Fruit fly (Drosophila melanogaster): ENCODE data around the gene CG32816.

Gene CG32816

DNA sequence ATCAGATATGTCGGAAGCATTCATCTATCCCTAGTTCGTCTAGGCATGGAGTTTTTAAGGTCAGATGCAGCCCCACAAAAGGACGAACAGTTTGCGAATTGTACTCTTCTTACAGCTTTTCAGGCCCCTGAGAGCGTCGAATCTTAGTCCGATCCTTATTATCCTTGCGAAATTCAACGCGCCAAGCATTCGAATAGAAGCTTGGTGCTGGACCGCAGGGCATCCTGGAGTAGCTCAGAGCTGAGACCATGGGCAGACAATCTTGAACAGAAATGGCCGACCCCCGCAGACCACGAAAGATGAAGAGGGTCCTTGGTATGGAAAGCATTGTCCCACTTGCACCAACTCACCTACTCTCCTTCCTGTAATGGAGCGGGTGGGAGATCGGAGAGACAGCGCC is 8.2 kb upstream of the CG32816 start, which contains the start of gene CG32817:
TSS of gene CG32817 (plus strand) at position 301 of the 400 bp plus-strand sequence.
- TF ChIP-seq net (GFP tag; optimal IDR thresholded peaks at IDR 0.05): no peak
- no peak for TF ChIP-seq esn (GFP tag; optimal IDR thresholded peaks at IDR 0.05)

- TF ChIP-seq CG1621 (tag; optimal IDR thresholded peaks at IDR 0.05): peak; percentile 95
- no peak for TF ChIP-seq CG3919 (GFP tag; optimal IDR thresholded peaks at IDR 0.05)
- peak; percentile 55 for TF ChIP-seq CG10631 (GFP tag; optimal IDR thresholded peaks at IDR 0.05)
- TF ChIP-seq Hr38 (GFP tag; optimal IDR thresholded peaks at IDR 0.05): no peak
- TF ChIP-seq Blimp-1 (GFP tag; optimal IDR thresholded peaks at IDR 0.05): no peak
- peak; percentile 30 for TF ChIP-seq CG34406 (GFP tag; optimal IDR thresholded peaks at IDR 0.05)
- no peak for TF ChIP-seq OdsH (GFP tag; optimal IDR thresholded peaks at IDR 0.05)
- TF ChIP-seq CG32006 (GFP tag; optimal IDR thresholded peaks at IDR 0.05): no peak
- no peak for TF ChIP-seq CG10669 (GFP tag; optimal IDR thresholded peaks at IDR 0.05)
- TF ChIP-seq CG8319 (GFP tag; optimal IDR thresholded peaks at IDR 0.05): no peak
- no peak for TF ChIP-seq ss (GFP tag; optimal IDR thresholded peaks at IDR 0.05)
- TF ChIP-seq Smox (GFP tag; optimal IDR thresholded peaks at IDR 0.05): no peak
- TF ChIP-seq Ets96B (tag; optimal IDR thresholded peaks at IDR 0.05): no peak
- peak; percentile 38 for TF ChIP-seq Eip78C (GFP tag)
- no peak for TF ChIP-seq fd59A (GFP tag; optimal IDR thresholded peaks at IDR 0.05)
- peak; percentile 7 for TF ChIP-seq CG8632 (GFP tag; optimal IDR thresholded peaks at IDR 0.05)
- peak; percentile 84 for TF ChIP-seq Sox14 (GFP tag; optimal IDR thresholded peaks at IDR 0.05)
- TF ChIP-seq spab (GFP tag; optimal IDR thresholded peaks at IDR 0.05): no peak
- TF ChIP-seq Sox15 (GFP tag; optimal IDR thresholded peaks at IDR 0.05): no peak
- peak; percentile 34 for TF ChIP-seq CG3032 (tag; optimal IDR thresholded peaks at IDR 0.05)
- no peak for TF ChIP-seq svp (GFP tag)
- peak; percentile 52; the same call in 2 of the 3 replicates for TF ChIP-seq eg (GFP tag; IDR thresholded peaks at IDR 0.05)
- TF ChIP-seq CG11762 (GFP tag; optimal IDR thresholded peaks at IDR 0.05; ENCODE audit: insufficient read depth): no peak
- TF ChIP-seq Eip93F (GFP tag; optimal IDR thresholded peaks at IDR 0.05): no peak
- TF ChIP-seq CG15336 (GFP tag; IDR thresholded peaks at IDR 0.05): peak; percentile 48; the same call in 1 of the 2 replicates
- TF ChIP-seq CG11294 (GFP tag; IDR thresholded peaks at IDR 0.05): no peak
- TF ChIP-seq esn (GFP tag; optimal IDR thresholded peaks at IDR 0.05): peak; percentile 21
- TF ChIP-seq Hr4 (GFP tag; optimal IDR thresholded peaks at IDR 0.05): no peak
- peak; percentile 1 for TF ChIP-seq CG31627 (GFP tag; optimal IDR thresholded peaks at IDR 0.05)
- TF ChIP-seq CG6792 (GFP tag; optimal IDR thresholded peaks at IDR 0.05): peak; percentile 19
- TF ChIP-seq lz (GFP tag; optimal IDR thresholded peaks at IDR 0.05): peak; percentile 23
- TF ChIP-seq CG6163 (GFP tag; IDR thresholded peaks at IDR 0.05): 0 out of 3 replicates have a peak, but pooled peaks have one; percentile 29
- TF ChIP-seq achi (GFP tag; optimal IDR thresholded peaks at IDR 0.05): no peak
- TF ChIP-seq dac (GFP tag; optimal IDR thresholded peaks at IDR 0.05): no peak
These were observed 6.0 kb upstream of the CG32816 start, which contains the start of the genes ebo and CG13373 for dm6 chrX:476230-477143. ebo (minus strand) TSS chrX:476579. CG13373 (plus strand) TSS chrX:476984.

DNA sequence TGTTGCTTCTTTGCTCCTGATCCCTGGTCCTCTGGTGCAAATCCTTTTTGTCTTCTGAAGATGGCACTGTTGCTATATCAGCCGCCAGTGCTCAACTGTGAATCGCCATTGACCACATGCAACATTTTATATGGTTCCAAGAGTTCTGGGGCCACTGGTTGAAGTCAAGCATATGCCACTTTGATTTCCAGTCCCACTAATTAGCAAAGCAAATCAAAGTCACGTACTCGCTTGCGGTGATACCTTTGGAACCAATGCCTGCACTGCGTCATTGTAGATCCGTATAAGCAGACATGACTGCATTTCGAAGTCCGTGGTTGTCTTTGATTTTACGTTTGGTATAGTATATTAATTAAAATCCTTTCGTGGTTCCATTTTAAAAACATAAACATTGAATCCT is 1.3 kb downstream of the CG32816 start, which contains the start of gene Cyp4g1:
TSS of gene Cyp4g1 (minus strand) at position 101 of the 400 bp plus-strand sequence.
- TF ChIP-seq CG10669 (GFP tag; optimal IDR thresholded peaks at IDR 0.05) (no peak), vri (GFP tag; optimal IDR thresholded peaks at IDR 0.05) (no peak), Lpt (GFP tag; optimal IDR thresholded peaks at IDR 0.05) (no peak), fkh (GFP tag; optimal IDR thresholded peaks at IDR 0.05) (no peak), CG10631 (GFP tag; optimal IDR thresholded peaks at IDR 0.05) (no peak), Sox14 (GFP tag; optimal IDR thresholded peaks at IDR 0.05) (no peak), Gug (GFP tag; IDR thresholded peaks at IDR 0.05) (no peak)

Data from whole organism, prepupa.